Worm (Caenorhabditis elegans) whole organism, L4/young adult: ENCODE data around the gene Y69A2AR.1.

Source experiments
- W03F9.2 ChIP-seq: fragments of 150-350 bp; optimal IDR thresholded peaks from 2 replicates; lab custom pipeline; 2014; ENCODE audit warnings: missing biosample characterization, missing genetic modification characterization
- dao-5 ChIP-seq: sonication (generic microtip); optimal IDR thresholded peaks from 2 replicates; lab custom pipeline; 2016; ENCODE audit warnings: missing genotype, missing genetic modification characterization, moderate library complexity, missing compliant biosample characterization
- him-1 ChIP-seq: sonication (generic microtip); optimal IDR thresholded peaks from 2 replicates; lab custom pipeline; 2016; ENCODE audit warnings: missing genotype, missing genetic modification reagents, missing genetic modification characterization, missing compliant biosample characterization

DNA sequence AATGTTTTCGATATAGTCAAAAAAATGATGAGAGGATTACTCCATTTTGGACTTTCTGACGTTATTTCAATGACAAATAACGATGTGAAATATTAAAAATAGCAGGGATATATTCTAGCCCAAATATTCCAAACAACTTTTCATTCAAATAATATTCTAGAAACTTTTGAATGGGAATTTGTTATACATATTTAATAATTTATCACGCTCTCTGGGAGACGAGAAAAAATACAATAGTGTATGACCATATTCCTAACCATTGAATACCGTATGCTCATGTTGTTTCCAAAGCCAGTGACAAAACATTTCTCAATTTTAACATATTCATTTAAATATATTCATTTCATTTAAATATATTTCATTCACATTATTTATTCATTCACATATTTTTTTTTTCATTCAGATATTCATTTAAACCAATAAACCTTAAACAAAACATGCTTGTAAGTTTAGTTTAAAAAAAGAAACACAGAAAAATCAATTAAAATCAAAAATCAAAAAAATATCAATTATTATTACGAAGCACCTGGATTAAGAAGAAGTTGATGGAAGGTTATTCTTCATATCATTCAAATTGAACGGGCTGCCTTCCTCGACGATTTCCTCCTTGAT is 42.8 kb downstream of the Y69A2AR.1 start:
- TF ChIP-seq dao-5 (no peak), W03F9.2 (peak; percentile 7), him-1 (tag; lab: Kevin White, UChicago) (no peak)
